Fruit fly (Drosophila melanogaster) S2 (cell line): ENCODE results near the gene LManII.

ENCODE experiments used
- CG8478 ChIP-seq: fragments of >200 bp; optimal IDR thresholded peaks from 2 replicates; lab custom pipeline; 2018
- CTCF ChIP-seq, 2 experiments: fragments of >200 bp; optimal IDR thresholded peaks; 2 replicates each; lab custom pipeline; 2018

LManII gene

dm6 chr2L:10442048-10442790 lies 15.2 kb upstream of the LManII start, which contains the start of gene loh:
Gene loh, plus strand, starts transcription at chr2L:10442534.
- TF ChIP-seq CTCF (optimal IDR thresholded peaks at IDR 0.05; lab: Kevin White, UChicago), result no peak
- TF ChIP-seq CG8478 (lab: Kevin White, UChicago), result no peak

DNA sequence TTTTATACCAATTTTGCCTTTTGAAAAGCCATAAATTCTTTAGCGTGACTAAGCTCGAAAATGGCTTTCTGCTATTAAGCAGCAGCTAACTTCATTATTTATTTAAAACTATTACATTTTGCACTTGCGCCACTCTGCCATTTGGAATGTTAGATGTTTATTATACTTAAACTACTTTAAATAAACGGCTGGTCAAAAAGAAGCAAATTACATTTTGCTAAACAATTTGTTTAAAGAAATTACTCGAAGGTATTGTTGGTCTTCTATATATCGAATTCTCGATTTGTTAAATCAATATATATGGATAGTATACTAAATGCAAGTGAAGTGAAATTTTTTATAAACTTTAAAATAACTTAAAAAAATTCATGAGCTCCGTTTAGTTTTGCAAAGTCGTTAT lies 5.2 kb upstream of the LManII start, which contains the start of gene ppk10:
ppk10 (minus strand) TSS at position 101 of the 400 bp plus-strand sequence.
- TF ChIP-seq CG8478 (lab: Kevin White, UChicago) (no peak), CTCF (optimal IDR thresholded peaks at IDR 0.05; lab: Kevin White, UChicago) (no peak)

- TF ChIP-seq CG8478 (lab: Kevin White, UChicago) (no peak), CTCF (optimal IDR thresholded peaks at IDR 0.05; lab: Kevin White, UChicago) (no peak)
Measured at dm6 chr2L:10455944-10456520, 1.4 kb upstream of the LManII start.

- TF ChIP-seq CTCF (optimal IDR thresholded peaks at IDR 0.05; lab: Kevin White, UChicago) (peak; percentile 81 to 83), CG8478 (lab: Kevin White, UChicago) (no peak)
Measured at dm6 chr2L:10458979-10459378, 1.5 kb downstream of the LManII start.

DNA sequence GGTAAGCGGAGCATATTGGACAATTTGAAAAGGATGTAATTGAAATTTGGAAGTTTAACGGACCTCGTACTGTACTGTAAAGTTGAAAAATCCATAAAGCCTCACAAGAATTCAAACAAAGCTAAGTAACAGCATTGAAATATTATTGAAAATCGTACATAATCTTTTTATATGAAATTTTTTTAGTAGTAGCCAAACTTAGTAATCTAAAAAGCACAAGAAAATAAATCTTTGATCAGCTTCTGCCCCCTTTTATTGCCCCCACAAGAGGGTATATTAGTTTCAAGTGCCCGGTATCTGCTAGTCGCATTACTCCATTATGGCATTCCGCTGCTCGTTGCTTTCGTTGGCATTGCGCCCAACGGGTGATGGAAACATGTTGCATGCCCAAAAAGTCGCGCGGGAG lies 9.4 kb downstream of the LManII start:
- TF ChIP-seq CTCF (optimal IDR thresholded peaks at IDR 0.05; lab: Kevin White, UChicago) (no peak), CG8478 (lab: Kevin White, UChicago) (no peak)

- TF ChIP-seq CG8478 (lab: Kevin White, UChicago) (no peak), CTCF (optimal IDR thresholded peaks at IDR 0.05; lab: Kevin White, UChicago) (no peak)
Measured at dm6 chr2L:10468388-10468787, 10.9 kb downstream of the LManII start.

dm6 chr2L:10468978-10469377 lies 11.5 kb downstream of the LManII start:
- TF ChIP-seq CG8478 (lab: Kevin White, UChicago) (no peak), CTCF (optimal IDR thresholded peaks at IDR 0.05; lab: Kevin White, UChicago) (no peak)

DNA sequence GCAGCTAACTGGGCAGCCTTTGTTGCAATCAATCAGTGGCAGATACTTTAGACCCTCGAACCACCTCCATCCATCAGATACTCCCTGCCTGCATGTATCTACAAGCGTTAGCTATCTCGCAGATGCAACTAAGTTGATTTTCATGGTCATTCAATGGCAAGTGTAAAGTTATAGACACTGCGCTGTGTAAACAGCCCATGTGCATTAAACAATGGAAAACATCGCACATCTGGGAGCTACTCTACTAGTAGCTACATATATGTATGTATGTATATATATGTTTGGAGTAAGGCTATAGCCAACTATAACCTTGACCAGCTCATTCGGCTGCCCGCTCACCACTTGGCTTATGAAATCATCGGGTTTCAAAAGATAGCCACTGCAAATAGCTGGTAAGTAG lies 12.8 kb downstream of the LManII start:
- TF ChIP-seq CTCF (optimal IDR thresholded peaks at IDR 0.05; lab: Kevin White, UChicago) (no peak), CG8478 (lab: Kevin White, UChicago) (no peak)

- no peak for TF ChIP-seq CTCF (optimal IDR thresholded peaks at IDR 0.05; lab: Kevin White, UChicago)
- TF ChIP-seq CG8478 (lab: Kevin White, UChicago), result no peak
Measured at dm6 chr2L:10472257-10472656, 14.8 kb downstream of the LManII start.

dm6 chr2L:10474268-10474678 lies 16.8 kb downstream of the LManII start, which contains the start of gene RluA-1:
Gene RluA-1, minus strand, starts transcription at chr2L:10474349.
- no peak for TF ChIP-seq CTCF (optimal IDR thresholded peaks at IDR 0.05; lab: Kevin White, UChicago)
- no peak for TF ChIP-seq CG8478 (lab: Kevin White, UChicago)

dm6 chr2L:10474815-10475214 lies 17.4 kb downstream of the LManII start:
- no peak for TF ChIP-seq CTCF (optimal IDR thresholded peaks at IDR 0.05; lab: Kevin White, UChicago)
- no peak for TF ChIP-seq CG8478 (lab: Kevin White, UChicago)

- no peak for TF ChIP-seq CTCF (optimal IDR thresholded peaks at IDR 0.05; lab: Kevin White, UChicago)
- no peak for TF ChIP-seq CG8478 (lab: Kevin White, UChicago)
Measured at dm6 chr2L:10476879-10477278, 19.4 kb downstream of the LManII start, which contains the start of gene RluA-2. Gene RluA-2, plus strand, starts transcription at chr2L:10477073.

DNA sequence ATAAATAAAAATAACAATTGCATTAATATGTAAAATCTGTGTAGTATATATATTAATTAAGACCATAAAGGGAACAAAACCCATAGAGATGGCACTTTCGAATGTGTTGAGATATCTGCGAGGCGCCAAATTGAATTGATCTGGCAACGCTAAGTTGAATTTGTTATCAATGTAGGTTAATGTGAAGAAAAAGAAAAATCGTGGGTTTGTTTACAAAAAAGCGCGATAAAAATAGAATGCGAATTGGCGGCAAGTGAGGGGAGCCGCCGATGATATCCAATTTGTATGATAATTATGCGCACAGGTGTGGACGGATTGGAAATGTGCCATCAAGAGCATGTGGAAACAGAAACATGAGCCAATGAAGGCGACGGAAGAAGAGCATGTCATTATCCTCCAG lies 22.4 kb downstream of the LManII start:
- no peak for TF ChIP-seq CTCF (optimal IDR thresholded peaks at IDR 0.05; lab: Kevin White, UChicago)
- TF ChIP-seq CG8478 (lab: Kevin White, UChicago), result no peak

- TF ChIP-seq CG8478 (lab: Kevin White, UChicago) (no peak), CTCF (optimal IDR thresholded peaks at IDR 0.05; lab: Kevin White, UChicago) (no peak)
Measured at dm6 chr2L:10483073-10483472, 25.6 kb downstream of the LManII start, which contains the start of gene Grip75. Gene Grip75, plus strand, starts transcription at chr2L:10483295.

DNA sequence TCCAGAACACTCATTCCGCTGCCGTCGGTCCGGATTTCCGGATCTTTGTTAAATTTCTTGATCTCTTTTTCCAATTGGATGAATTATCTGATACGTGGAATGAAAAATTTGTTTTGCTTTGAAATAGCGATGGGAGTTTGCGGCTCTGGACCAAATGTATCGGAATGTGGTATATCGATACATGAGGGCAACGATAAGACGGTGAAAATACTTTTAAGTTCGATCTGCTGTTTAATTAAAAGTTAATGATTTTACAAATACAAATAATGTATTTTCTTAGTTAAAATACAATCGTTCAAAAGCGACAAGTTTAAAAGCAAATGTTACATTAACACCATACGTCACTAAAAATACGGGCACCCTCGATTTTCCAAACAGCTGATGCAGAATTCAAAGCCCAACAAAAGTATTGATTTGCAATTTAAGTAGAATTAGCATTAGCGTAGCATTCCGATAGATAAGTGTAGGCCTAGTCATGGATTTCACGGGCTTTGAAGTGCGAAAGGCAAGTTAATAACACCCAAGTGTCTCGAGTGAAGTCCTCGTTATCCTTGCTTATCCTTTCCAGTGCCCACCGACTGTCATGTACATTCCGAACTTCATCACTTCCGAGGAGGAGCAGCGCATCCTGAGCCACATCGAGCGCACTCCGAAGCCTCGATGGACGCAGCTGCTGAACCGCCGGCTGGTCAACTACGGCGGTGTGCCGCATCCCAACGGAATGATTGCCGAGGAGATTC lies 31.2 kb downstream of the LManII start, which contains the start of the genes Cog4 and CG6144:
Cog4 (minus strand) TSS at position 139 of the 740 bp plus-strand sequence.
CG6144 (plus strand) TSS at position 211 of the 740 bp plus-strand sequence.
- TF ChIP-seq CG8478 (lab: Kevin White, UChicago) (no peak), CTCF (optimal IDR thresholded peaks at IDR 0.05; lab: Kevin White, UChicago) (no peak)
